Fruit fly (Drosophila melanogaster) whole organism, wandering third instar larva: ENCODE data around the gene CG4230.
A peak's percentile ranks its signal among the peaks of the same experiment; 100 is the strongest.

Source experiments
- Abd-B ChIP-seq: fragments of >200 bp; optimal IDR thresholded peaks from 2 replicates; lab custom pipeline; 2017; ENCODE audit warnings: missing biosample characterization, missing genetic modification characterization
- GATAd ChIP-seq: sonication (Bioruptor generic); optimal IDR thresholded peaks from 2 replicates; lab custom pipeline; 2016; ENCODE audit warnings: missing biosample characterization, missing genetic modification characterization
- Mio ChIP-seq: sonication (Bioruptor generic); optimal IDR thresholded peaks from 2 replicates; lab custom pipeline; 2016; ENCODE audit warnings: missing biosample characterization, missing genetic modification characterization
- ey ChIP-seq: fragments of 200-800 bp; sonication (Bioruptor generic); optimal IDR thresholded peaks from 2 replicates; lab custom pipeline; 2016; ENCODE audit warnings: missing biosample characterization, missing genetic modification characterization
- foxo ChIP-seq, 2 experiments: fragments of 200-800 bp; sonication (Bioruptor generic); optimal IDR thresholded peaks; 2 replicates in 1 of 2; 3 replicates in 1 of 2; lab custom pipeline; 2016 to 2017; ENCODE audit warnings: missing biosample characterization in 2 of 2, missing genetic modification characterization in 2 of 2
- jim ChIP-seq: fragments of 175-275, 200-325 bp; sonication (Bioruptor generic); optimal IDR thresholded peaks from 2 replicates; lab custom pipeline; 2016; ENCODE audit warnings: missing biosample characterization, mild to moderate bottlenecking, missing genetic modification characterization
- psq ChIP-seq: fragments of 200-800 bp; sonication (Bioruptor generic); optimal IDR thresholded peaks from 3 replicates; lab custom pipeline; 2017; ENCODE audit warnings: missing biosample characterization, mild to moderate bottlenecking, missing genetic modification characterization, moderate library complexity

DNA sequence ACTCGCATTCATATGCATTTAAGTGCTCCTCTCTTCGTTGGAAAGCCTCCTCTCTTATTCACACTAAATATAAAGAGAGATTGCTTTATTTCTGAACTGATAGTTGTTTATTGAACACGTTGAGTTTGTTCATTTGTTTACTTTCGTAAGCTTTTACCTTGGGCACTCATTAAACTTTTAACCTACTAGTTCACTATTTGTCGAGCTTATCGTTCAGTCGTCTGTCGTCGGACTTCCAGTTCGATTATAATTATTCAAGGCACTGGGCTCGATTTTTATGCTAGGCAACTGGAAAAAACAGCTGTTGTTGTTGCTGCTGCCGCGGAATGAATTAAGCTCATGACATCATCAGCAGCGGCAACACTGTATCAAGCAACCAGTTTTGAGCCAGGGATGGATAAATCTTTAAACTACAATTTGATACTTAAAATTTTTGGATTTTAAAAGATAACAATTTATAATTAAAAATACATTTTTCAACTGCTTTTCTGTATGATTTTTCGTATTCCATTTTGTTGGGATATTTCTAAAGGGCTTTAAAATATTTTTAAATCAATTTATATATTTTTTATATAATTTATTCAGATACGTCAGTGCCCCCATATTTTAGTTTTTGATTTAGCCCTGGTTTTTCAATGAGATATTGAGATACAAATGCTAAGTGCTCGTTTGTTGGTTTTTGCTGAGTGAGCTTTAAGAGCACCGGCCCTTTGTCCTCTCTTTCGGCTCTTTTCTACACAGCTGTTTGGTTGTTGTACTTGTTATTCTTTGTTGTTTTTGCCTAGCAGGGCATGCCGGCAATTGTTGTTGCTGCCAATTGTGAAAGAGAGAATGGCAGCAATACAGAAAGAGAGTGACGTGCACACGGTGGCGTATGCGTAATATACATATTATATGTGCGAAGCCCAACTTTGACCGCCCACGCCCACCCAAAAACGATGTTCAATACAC is 49.5 kb downstream of the CG4230 start:
- TF ChIP-seq foxo (GFP tag; optimal IDR thresholded peaks at IDR 0.05; lab: Kevin White, UChicago) (peak in 1 of 2 experiments; percentile 93), Mio (no peak), psq (peak; percentile 92), jim (GFP tag; lab: Kevin White, UChicago) (no peak), Abd-B (no peak), GATAd (no peak), ey (GFP tag; lab: Kevin White, UChicago) (peak; percentile 78)
